Worm (Caenorhabditis elegans) whole organism, early embryonic: ENCODE results near the gene ttr-24.

Experiments used
- B0310.2 ChIP-seq: sonication (generic microtip); optimal IDR thresholded peaks from 2 replicates; lab custom pipeline; 2016; ENCODE audit warnings: mild to moderate bottlenecking, missing genetic modification characterization, missing compliant biosample characterization
- F13C5.2 ChIP-seq: sonication (generic microtip); optimal IDR thresholded peaks from 2 replicates; lab custom pipeline; 2017; ENCODE audit warnings: mild to moderate bottlenecking, missing genetic modification characterization, inconsistent platforms, missing compliant biosample characterization
- aly-1 ChIP-seq: sonication (generic microtip); optimal IDR thresholded peaks from 2 replicates; lab custom pipeline; 2016; ENCODE audit warnings: missing genetic modification characterization, missing compliant biosample characterization
- ama-1 ChIP-seq: fragments of 150-350 bp; optimal IDR thresholded peaks from 2 replicates; lab custom pipeline; 2014
- ceh-13 ChIP-seq: fragments of 200-800 bp; sonication (Bioruptor generic); optimal IDR thresholded peaks from 2 replicates; lab custom pipeline; 2018; ENCODE audit warnings: mild to moderate bottlenecking, missing genetic modification characterization, missing compliant biosample characterization
- ceh-36 ChIP-seq: sonication (generic microtip); optimal IDR thresholded peaks from 2 replicates; lab custom pipeline; 2016; ENCODE audit warnings: missing genetic modification characterization, inconsistent platforms, missing compliant biosample characterization
- ets-7 ChIP-seq: sonication (generic microtip); optimal IDR thresholded peaks from 2 replicates; lab custom pipeline; 2016; ENCODE audit warnings: missing genotype, missing genetic modification characterization, missing compliant biosample characterization
- flt-1 ChIP-seq: fragments of 200-800 bp; sonication (Bioruptor generic); IDR thresholded peaks from 2 replicates; pipeline ENCODE4 v1.3.6; 2022; ENCODE audit warnings: missing genetic modification characterization, missing compliant biosample characterization
- hmbx-1 ChIP-seq: sonication (generic microtip); optimal IDR thresholded peaks from 2 replicates; lab custom pipeline; 2016; ENCODE audit warnings: mild to moderate bottlenecking, missing genetic modification characterization, missing compliant biosample characterization
- hmg-4 ChIP-seq: fragments of 200-800 bp; sonication (Bioruptor generic); optimal IDR thresholded peaks from 2 replicates; lab custom pipeline; 2018; ENCODE audit warnings: mild to moderate bottlenecking, missing genetic modification characterization, missing compliant biosample characterization
- hnd-1 ChIP-seq: sonication (generic microtip); optimal IDR thresholded peaks from 2 replicates; lab custom pipeline; 2016; ENCODE audit warnings: missing genetic modification characterization, missing compliant biosample characterization
- pes-1 ChIP-seq: fragments of 200-800 bp; sonication (Bioruptor generic); IDR thresholded peaks from 2 replicates; pipeline ENCODE4 v1.3.6; 2022; ENCODE audit warnings: missing genetic modification reagents, missing genetic modification characterization, missing compliant biosample characterization
- scrt-1 ChIP-seq: fragments of 200-800 bp; sonication (Bioruptor generic); IDR thresholded peaks from 2 replicates; pipeline ENCODE4 v1.3.6; 2022; ENCODE audit warnings: missing genetic modification characterization, missing compliant biosample characterization
- sea-1 ChIP-seq: fragments of 200-800 bp; sonication (Bioruptor generic); conservative IDR thresholded peaks from 2 replicates; pipeline ENCODE4 v1.3.6; 2022; ENCODE audit warnings: missing genetic modification characterization, missing compliant biosample characterization
- tbx-11 ChIP-seq: fragments of 200-800 bp; sonication (Bioruptor generic); IDR thresholded peaks from 2 replicates; pipeline ENCODE4 v1.3.6; 2022; ENCODE audit warnings: missing genetic modification characterization, missing compliant biosample characterization
- tbx-37 ChIP-seq: fragments of 200-800 bp; sonication (Bioruptor generic); conservative IDR thresholded peaks from 2 replicates; pipeline ENCODE4 v1.3.6; 2022; ENCODE audit warnings: missing genetic modification reagents, missing genetic modification characterization, missing compliant biosample characterization
- tra-4 ChIP-seq: sonication (generic microtip); optimal IDR thresholded peaks from 2 replicates; lab custom pipeline; 2017; ENCODE audit warnings: missing genetic modification characterization, missing compliant biosample characterization

The ttr-24 gene

DNA sequence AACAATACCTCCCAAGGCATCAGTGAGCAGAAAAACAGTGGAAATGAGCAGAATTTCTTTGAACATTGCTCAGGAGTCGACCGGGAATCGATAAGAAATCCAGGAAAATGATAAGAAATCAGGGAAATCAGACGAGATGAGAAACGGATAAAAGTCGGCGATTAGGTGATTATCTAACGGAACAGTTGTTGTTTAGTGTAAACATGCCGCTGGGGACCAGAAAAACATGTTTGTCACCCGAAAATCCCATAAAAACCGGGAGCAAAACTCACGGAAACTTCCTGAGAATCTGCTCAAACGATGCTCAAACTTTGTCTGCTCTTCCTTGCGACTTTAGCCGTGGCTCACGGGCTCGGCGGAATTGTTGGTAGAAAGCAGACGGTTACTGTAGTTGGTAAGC lies at the start of gene ttr-24, which contains the start of gene ttr-25:
Gene ttr-24 (minus strand): TSS at position 156 of the 400 bp plus-strand sequence.
Gene ttr-25 (plus strand): TSS at position 227 of the 400 bp plus-strand sequence.
- TF ChIP-seq tbx-37: no peak
- TF ChIP-seq sea-1: no peak

DNA sequence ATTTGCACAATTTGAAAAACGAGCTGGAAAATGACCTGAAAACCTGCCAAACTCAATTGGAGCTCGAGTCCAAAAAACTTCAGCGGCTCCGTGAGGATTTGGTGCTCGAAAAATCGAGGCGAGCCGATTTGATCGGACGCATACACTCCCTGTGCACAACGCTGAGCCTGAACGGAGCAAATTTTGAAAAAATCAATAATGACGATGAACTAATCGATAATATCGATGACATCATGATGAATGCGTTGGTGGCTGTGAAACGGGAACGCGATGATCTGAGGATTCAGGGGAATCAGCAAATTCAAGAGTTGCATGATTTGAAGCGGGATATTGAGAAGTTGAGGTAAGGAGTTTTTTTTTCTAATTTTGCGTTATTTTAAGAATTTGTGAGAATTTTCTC lies 49.1 kb upstream of the ttr-24 start:
- TF ChIP-seq ama-1 (lab: Kevin White, UChicago) (no peak), ceh-13 (GFP tag; lab: Kevin White, UChicago) (no peak), ceh-36 (no peak), sea-1 (no peak), hnd-1 (tag; lab: Kevin White, UChicago) (no peak), B0310.2 (no peak), tra-4 (no peak), tbx-11 (GFP tag; lab: Robert Waterston, UW) (no peak), aly-1 (no peak), ets-7 (tag; lab: Kevin White, UChicago) (no peak), scrt-1 (GFP tag; lab: Robert Waterston, UW) (no peak)

DNA sequence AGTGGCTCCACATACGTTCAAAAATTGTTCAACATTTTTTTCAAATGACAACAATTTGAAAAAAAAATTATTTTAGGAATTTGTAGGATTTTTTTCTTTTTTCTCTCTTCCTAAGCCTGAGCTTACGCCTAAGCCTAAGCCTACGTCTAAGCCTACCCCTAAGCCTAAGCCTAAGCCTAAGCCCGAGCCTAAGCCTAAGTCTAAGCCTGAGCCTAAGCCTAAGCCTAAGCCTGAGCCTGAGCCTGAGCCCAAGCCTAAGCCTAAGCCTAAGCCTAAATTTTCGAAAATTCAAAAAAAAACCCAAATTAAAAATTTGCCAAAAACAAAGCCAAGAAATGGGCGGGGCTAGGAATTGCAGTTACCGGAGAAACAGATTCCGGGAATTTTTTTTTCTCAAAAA lies 41.3 kb upstream of the ttr-24 start:
- TF ChIP-seq tbx-11 (GFP tag; lab: Robert Waterston, UW): no peak
- TF ChIP-seq ceh-36: peak; percentile 83

DNA sequence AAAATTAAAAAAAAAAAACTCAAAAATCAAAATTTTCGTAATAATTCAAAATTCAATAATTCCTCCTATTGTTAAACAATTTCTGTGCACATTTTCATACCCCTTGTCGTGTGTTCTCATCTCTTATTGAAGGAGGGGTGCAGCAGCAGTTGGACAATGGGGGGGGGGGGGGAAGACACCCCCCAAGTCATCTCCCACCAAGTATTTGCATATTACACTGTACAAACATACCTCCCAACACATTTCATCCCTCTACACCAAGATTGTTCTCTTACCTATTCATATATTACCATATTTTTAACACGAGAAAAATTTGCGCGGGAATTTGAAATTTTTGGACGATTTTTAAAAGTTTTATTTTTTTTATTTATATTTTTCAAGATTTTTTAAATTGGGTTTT lies 39.8 kb upstream of the ttr-24 start:
- TF ChIP-seq B0310.2: no peak
- no peak for TF ChIP-seq scrt-1 (GFP tag; lab: Robert Waterston, UW)
- TF ChIP-seq ceh-13 (GFP tag; lab: Kevin White, UChicago): no peak
- no peak for TF ChIP-seq tbx-11 (GFP tag; lab: Robert Waterston, UW)
- TF ChIP-seq hmg-4 (GFP tag; lab: Kevin White, UChicago): no peak
- no peak for TF ChIP-seq F13C5.2 (tag; lab: Kevin White, UChicago)
- TF ChIP-seq sea-1: no peak
- TF ChIP-seq hnd-1 (tag; lab: Kevin White, UChicago): no peak
- TF ChIP-seq ceh-36: no peak

DNA sequence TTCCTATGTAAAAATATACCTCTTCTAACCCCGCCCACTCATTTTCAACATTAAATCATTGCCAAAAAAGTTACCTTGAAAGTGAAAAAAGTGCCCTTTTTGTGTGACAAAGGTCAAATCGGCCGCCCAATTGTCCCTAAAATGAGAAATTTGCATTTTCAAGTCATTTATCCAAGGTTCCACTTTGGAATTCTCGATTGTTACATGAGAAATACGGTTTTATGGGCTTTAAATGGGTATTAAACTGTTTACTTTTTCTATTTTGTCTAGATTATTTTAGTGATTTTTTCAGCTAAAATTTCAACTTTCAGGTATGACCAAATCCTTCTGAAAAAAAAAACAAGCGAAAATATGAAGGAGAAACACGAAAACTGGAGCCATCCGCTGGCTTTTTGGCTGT lies 36.0 kb upstream of the ttr-24 start, which contains the start of gene grdn-1:
Gene grdn-1 (plus strand): TSS at position 301 of the 400 bp plus-strand sequence.
- no peak for TF ChIP-seq sea-1
- TF ChIP-seq pes-1: no peak
- no peak for TF ChIP-seq F13C5.2 (tag; lab: Kevin White, UChicago)
- TF ChIP-seq flt-1 (GFP tag; lab: Robert Waterston, UW): no peak
- no peak for TF ChIP-seq tbx-11 (GFP tag; lab: Robert Waterston, UW)
- TF ChIP-seq ets-7 (tag; lab: Kevin White, UChicago): no peak
- TF ChIP-seq ama-1 (lab: Kevin White, UChicago): no peak

DNA sequence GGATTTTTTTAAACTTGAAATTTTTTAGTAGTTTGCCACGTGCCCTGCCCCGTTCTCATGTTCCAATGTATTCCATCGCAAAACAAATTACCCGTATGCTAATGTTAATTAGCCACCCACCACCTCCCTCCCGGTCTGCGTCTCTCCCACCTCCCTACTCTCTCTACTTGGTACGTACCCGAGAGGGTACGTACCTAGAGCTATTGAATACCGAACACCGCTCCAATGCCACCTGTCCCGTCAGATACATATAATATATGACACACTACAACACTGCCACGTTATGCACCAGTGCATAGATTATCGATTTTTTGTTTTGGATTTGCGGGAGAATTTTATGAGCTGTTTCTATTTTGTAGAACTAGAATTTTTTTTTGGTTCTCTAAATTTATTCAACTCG lies 33.1 kb upstream of the ttr-24 start:
- TF ChIP-seq hmg-4 (GFP tag; lab: Kevin White, UChicago) (peak; percentile 33), F13C5.2 (tag; lab: Kevin White, UChicago) (peak; percentile 7), pes-1 (no peak), tbx-37 (no peak), ets-7 (tag; lab: Kevin White, UChicago) (no peak)

DNA sequence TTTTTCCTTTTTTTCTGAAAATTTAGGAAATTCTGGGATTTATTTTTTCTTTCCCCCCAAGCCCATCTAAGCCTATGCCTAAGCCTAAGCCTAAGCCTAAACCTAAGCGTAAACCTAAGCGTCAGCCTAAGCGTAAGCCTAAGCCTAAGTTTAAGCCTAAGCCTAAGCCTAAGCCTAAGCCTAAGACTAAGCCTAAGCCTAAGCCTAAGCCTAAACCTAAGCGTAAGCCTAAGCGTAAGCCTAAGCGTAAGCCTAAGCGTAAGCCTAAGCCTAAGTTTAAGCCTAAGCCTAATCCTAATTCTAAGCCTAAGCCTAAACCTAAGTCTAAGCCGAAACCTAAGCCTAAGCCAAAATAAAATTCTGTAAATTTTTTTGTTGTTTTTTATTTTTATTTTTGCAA lies 31.5 kb upstream of the ttr-24 start:
- TF ChIP-seq hmbx-1 (tag; lab: Kevin White, UChicago) (no peak), ceh-36 (peak; percentile 90)

DNA sequence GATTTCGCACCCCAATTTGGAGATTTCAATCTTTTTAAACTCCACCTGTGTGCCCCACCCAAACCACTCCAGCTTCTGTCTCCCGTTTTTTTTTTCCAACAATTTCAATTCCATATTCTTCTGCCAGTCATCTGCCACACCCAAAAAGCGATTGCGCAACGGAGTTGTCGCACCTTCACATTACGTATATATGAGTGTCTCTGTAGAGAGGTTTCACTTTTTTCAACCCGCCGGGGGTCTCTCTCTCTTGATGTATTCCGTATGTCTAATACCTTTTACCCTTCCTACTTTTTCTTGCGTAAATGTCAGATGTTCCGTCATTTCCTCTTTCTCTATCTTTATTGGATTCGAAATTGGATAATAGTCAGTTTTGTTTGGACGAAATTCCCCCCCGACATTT lies 30.5 kb upstream of the ttr-24 start:
- TF ChIP-seq hmg-4 (GFP tag; lab: Kevin White, UChicago) (no peak), ama-1 (lab: Kevin White, UChicago) (no peak), hmbx-1 (tag; lab: Kevin White, UChicago) (no peak), ets-7 (tag; lab: Kevin White, UChicago) (no peak), tbx-11 (GFP tag; lab: Robert Waterston, UW) (no peak), tra-4 (no peak)

DNA sequence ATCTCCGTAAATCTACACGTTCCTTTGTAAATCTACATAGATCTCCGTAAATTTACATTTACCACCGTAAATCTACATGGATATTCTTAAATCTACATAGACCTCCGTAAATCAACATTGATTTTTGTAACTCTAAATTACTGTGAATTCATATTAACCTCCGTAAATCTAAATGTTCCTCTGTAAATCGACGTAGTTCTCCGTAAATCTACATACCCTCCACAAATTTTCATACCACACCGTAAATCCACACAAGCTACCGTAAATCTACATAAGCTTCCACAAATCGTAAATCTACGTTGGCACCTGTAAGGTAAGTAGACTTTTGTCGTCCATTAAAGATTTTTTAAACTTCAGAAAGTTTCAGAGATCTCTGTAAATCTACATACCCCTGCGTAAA lies 28.7 kb upstream of the ttr-24 start:
- no peak for TF ChIP-seq B0310.2
- no peak for TF ChIP-seq sea-1
- no peak for TF ChIP-seq tra-4
- no peak for TF ChIP-seq flt-1 (GFP tag; lab: Robert Waterston, UW)
- TF ChIP-seq tbx-11 (GFP tag; lab: Robert Waterston, UW): no peak
- no peak for TF ChIP-seq ets-7 (tag; lab: Kevin White, UChicago)

DNA sequence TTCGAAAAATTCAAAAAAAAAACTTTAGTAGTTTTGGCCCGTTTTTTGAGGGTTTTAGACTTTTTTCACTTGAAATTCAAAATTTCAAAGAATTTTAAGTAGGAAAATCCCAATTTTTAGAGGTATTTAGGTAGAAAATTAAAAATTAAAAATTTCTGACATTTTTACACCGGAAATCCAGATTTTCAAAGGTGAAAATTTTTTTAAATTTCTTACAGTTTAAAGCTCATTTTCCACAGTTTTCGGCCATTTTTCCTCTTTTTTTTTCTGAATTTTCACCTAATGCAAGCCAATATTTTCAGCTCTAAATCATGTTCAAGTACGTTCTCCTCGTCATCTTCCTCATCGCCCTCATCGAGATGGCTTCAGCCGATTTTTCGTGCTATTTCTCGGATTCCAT lies 25.9 kb upstream of the ttr-24 start, which contains the start of gene txt-14:
Gene txt-14 (plus strand): TSS at position 301 of the 400 bp plus-strand sequence.
- TF ChIP-seq hnd-1 (tag; lab: Kevin White, UChicago) (no peak), ets-7 (tag; lab: Kevin White, UChicago) (no peak), B0310.2 (no peak), scrt-1 (GFP tag; lab: Robert Waterston, UW) (no peak), tra-4 (no peak), hmbx-1 (tag; lab: Kevin White, UChicago) (no peak), sea-1 (no peak), ceh-13 (GFP tag; lab: Kevin White, UChicago) (no peak), ama-1 (lab: Kevin White, UChicago) (no peak), aly-1 (no peak), ceh-36 (no peak), hmg-4 (GFP tag; lab: Kevin White, UChicago) (no peak), F13C5.2 (tag; lab: Kevin White, UChicago) (no peak), flt-1 (GFP tag; lab: Robert Waterston, UW) (no peak), pes-1 (no peak), tbx-11 (GFP tag; lab: Robert Waterston, UW) (no peak), tbx-37 (no peak)
